Worm (Caenorhabditis elegans): ENCODE measurements around the gene cyp-29A3.

Gene cyp-29A3

ce11 chrV:45010-45409, 14.0 kb upstream of the cyp-29A3 start, which contains the start of gene B0348.2:
Gene B0348.2 (plus strand): TSS chrV:45310.
- TF ChIP-seq snu-23 (GFP tag; optimal IDR thresholded peaks at IDR 0.05) (no peak), aha-1 (tag; optimal IDR thresholded peaks at IDR 0.05) (no peak), unc-62 (GFP tag; optimal IDR thresholded peaks at IDR 0.05) (no peak), efl-1 (optimal IDR thresholded peaks at IDR 0.05) (no peak), efl-1 (GFP tag; optimal IDR thresholded peaks at IDR 0.05 in 1 of 2) (peak in 1 of 2 experiments; percentile 31), nhr-11 (tag; optimal IDR thresholded peaks at IDR 0.05) (no peak), sup-37 (GFP tag; optimal IDR thresholded peaks at IDR 0.05) (no peak), lin-39 (tag; optimal IDR thresholded peaks at IDR 0.05) (no peak)

- TF ChIP-seq unc-98 (GFP tag; IDR thresholded peaks at IDR 0.05) (no peak), ets-5 (GFP tag; IDR thresholded peaks at IDR 0.05) (no peak), pax-3 (tag; optimal IDR thresholded peaks at IDR 0.05) (no peak), lin-13 (GFP tag; optimal IDR thresholded peaks at IDR 0.05) (no peak), irx-1 (tag; optimal IDR thresholded peaks at IDR 0.05) (no peak), jun-1 (tag; optimal IDR thresholded peaks at IDR 0.05) (peak; percentile 62), efl-3 (GFP tag; optimal IDR thresholded peaks at IDR 0.05) (no peak), nhr-19 (GFP tag; conservative IDR thresholded peaks at IDR 0.05) (no peak), fos-1 (tag; optimal IDR thresholded peaks at IDR 0.05) (no peak), lin-35 (GFP tag; optimal IDR thresholded peaks at IDR 0.05) (no peak), fkh-10 (GFP tag; optimal IDR thresholded peaks at IDR 0.05) (no peak), lsy-2 (tag; optimal IDR thresholded peaks at IDR 0.05) (peak in 1 of 2 experiments; percentile 9), C04F5.9 (tag; optimal IDR thresholded peaks at IDR 0.05) (no peak), isw-1 (GFP tag; IDR thresholded peaks at IDR 0.05) (no peak), lin-39 (tag; optimal IDR thresholded peaks at IDR 0.05) (no peak), sox-4 (tag; optimal IDR thresholded peaks at IDR 0.05) (no peak), nhr-77 (tag; optimal IDR thresholded peaks at IDR 0.05) (no peak), elt-2 (tag; optimal IDR thresholded peaks at IDR 0.05) (peak; percentile 83), alr-1 (tag; optimal IDR thresholded peaks at IDR 0.05; ENCODE audit: borderline replicate concordance) (no peak), unc-130 (tag; optimal IDR thresholded peaks at IDR 0.05) (no peak), hlh-4 (tag; optimal IDR thresholded peaks at IDR 0.05) (no peak), ceh-88 (GFP tag; IDR thresholded peaks at IDR 0.05) (no peak)
Observed at ce11 chrV:47799-48198, 11.2 kb upstream of the cyp-29A3 start.

- no peak for TF ChIP-seq snu-23 (GFP tag; optimal IDR thresholded peaks at IDR 0.05)
- no peak for TF ChIP-seq ama-1 (optimal IDR thresholded peaks at IDR 0.05)
- TF ChIP-seq unc-86 (tag; optimal IDR thresholded peaks at IDR 0.05): no peak
- TF ChIP-seq dsc-1 (tag; optimal IDR thresholded peaks at IDR 0.05): no peak
- no peak for TF ChIP-seq aha-1 (tag; optimal IDR thresholded peaks at IDR 0.05)
- no peak for TF ChIP-seq ceh-90 (tag; optimal IDR thresholded peaks at IDR 0.05)
- no peak for TF ChIP-seq mef-2 (tag; optimal IDR thresholded peaks at IDR 0.05)
- TF ChIP-seq C04F5.9 (tag; optimal IDR thresholded peaks at IDR 0.05): no peak
- TF ChIP-seq ceh-63 (GFP tag; optimal IDR thresholded peaks at IDR 0.05): no peak
- TF ChIP-seq hlh-17 (GFP tag; optimal IDR thresholded peaks at IDR 0.05; ENCODE audit: borderline replicate concordance): no peak
- no peak for TF ChIP-seq vab-15 (tag; optimal IDR thresholded peaks at IDR 0.05)
- TF ChIP-seq unc-30 (tag; optimal IDR thresholded peaks at IDR 0.05): no peak
Observed at ce11 chrV:48622-49021, 10.4 kb upstream of the cyp-29A3 start, which contains the start of gene B0348.1. Gene B0348.1 (plus strand): TSS chrV:48922.

- TF ChIP-seq dsc-1 (tag; optimal IDR thresholded peaks at IDR 0.05): peak; percentile 46
- peak; percentile 2 for TF ChIP-seq zip-4 (GFP tag; optimal IDR thresholded peaks at IDR 0.05)
- TF ChIP-seq lsy-2 (tag; optimal IDR thresholded peaks at IDR 0.05): peak; percentile 21 to 39
- TF ChIP-seq mef-2 (tag; optimal IDR thresholded peaks at IDR 0.05): no peak
- TF ChIP-seq nhr-47 (tag; optimal IDR thresholded peaks at IDR 0.05): peak; percentile 61
- peak; percentile 49 for TF ChIP-seq nhr-19 (GFP tag; conservative IDR thresholded peaks at IDR 0.05)
- TF ChIP-seq elt-3 (tag; optimal IDR thresholded peaks at IDR 0.05): peak in 1 of 6 experiments; percentile 47
- peak; percentile 35 for TF ChIP-seq elt-2 (tag; optimal IDR thresholded peaks at IDR 0.05)
- peak; percentile 28 to 37 for TF ChIP-seq efl-1 (optimal IDR thresholded peaks at IDR 0.05)
- peak; percentile 33 to 95 for TF ChIP-seq efl-1 (GFP tag; optimal IDR thresholded peaks at IDR 0.05 in 1 of 2)
- no peak for TF ChIP-seq fkh-4 (tag; optimal IDR thresholded peaks at IDR 0.05; ENCODE audit: borderline replicate concordance)
- peak; percentile 25 for TF ChIP-seq blmp-1 (tag; optimal IDR thresholded peaks at IDR 0.05)
- TF ChIP-seq lin-14 (GFP tag; optimal IDR thresholded peaks at IDR 0.05): no peak
- peak; percentile 27 for TF ChIP-seq aly-2 (tag; optimal IDR thresholded peaks at IDR 0.05)
- peak in 1 of 2 experiments; percentile 68 for TF ChIP-seq mdl-1 (tag; optimal IDR thresholded peaks at IDR 0.05)
- TF ChIP-seq snu-23 (GFP tag; optimal IDR thresholded peaks at IDR 0.05): peak; percentile 39
- peak; percentile 20 for TF ChIP-seq efl-3 (GFP tag; optimal IDR thresholded peaks at IDR 0.05)
- peak; percentile 13 for TF ChIP-seq swsn-7 (tag; optimal IDR thresholded peaks at IDR 0.05)
- TF ChIP-seq lin-39 (tag; optimal IDR thresholded peaks at IDR 0.05): peak; percentile 14
- peak in 2 of 3 experiments; percentile 14 to 44 for TF ChIP-seq dpl-1 (GFP tag; optimal IDR thresholded peaks at IDR 0.05)
Observed at ce11 chrV:53286-53685, 5.8 kb upstream of the cyp-29A3 start.

Data from whole organism, L1 larva.